Fruit fly (Drosophila melanogaster) whole organism, prepupa: ENCODE measurements around the gene CG33096.

Experiments used
- CG10631 ChIP-seq: fragments of 200-800 bp; sonication (Bioruptor generic); optimal IDR thresholded peaks from 2 replicates; lab custom pipeline; 2016; ENCODE audit warnings: missing biosample characterization, missing genetic modification characterization
- CG1621 ChIP-seq: fragments of 200-800 bp; sonication (Bioruptor generic); optimal IDR thresholded peaks from 3 replicates; lab custom pipeline; 2018; ENCODE audit warnings: missing biosample characterization, mild to moderate bottlenecking, missing genetic modification characterization
- CG16779 ChIP-seq: fragments of 200-800 bp; sonication (Bioruptor generic); optimal IDR thresholded peaks from 3 replicates; lab custom pipeline; 2017; ENCODE audit warnings: missing biosample characterization, mild to moderate bottlenecking, missing genetic modification characterization
- CG4318 ChIP-seq: fragments of 200-800 bp; sonication (Bioruptor generic); optimal IDR thresholded peaks from 3 replicates; lab custom pipeline; 2017; ENCODE audit warnings: missing biosample characterization, mild to moderate bottlenecking, missing genetic modification characterization
- Sox14 ChIP-seq: fragments of 200-800 bp; sonication (Bioruptor generic); optimal IDR thresholded peaks from 3 replicates; lab custom pipeline; 2016; ENCODE audit warnings: missing biosample characterization, missing genetic modification characterization
- achi ChIP-seq: fragments of 200-800 bp; sonication (Bioruptor generic); optimal IDR thresholded peaks from 3 replicates; lab custom pipeline; 2016; ENCODE audit warnings: missing biosample characterization, missing genetic modification characterization
- fd85E ChIP-seq: fragments of 200-800 bp; sonication (Bioruptor generic); optimal IDR thresholded peaks from 3 replicates; lab custom pipeline; 2016; ENCODE audit warnings: missing biosample characterization, missing genetic modification characterization
- lz ChIP-seq: fragments of 200-800 bp; sonication (Bioruptor generic); optimal IDR thresholded peaks from 3 replicates; lab custom pipeline; 2016; ENCODE audit warnings: missing biosample characterization, missing genetic modification characterization

- TF ChIP-seq achi = peak; percentile 1
- TF ChIP-seq CG16779 (tag; lab: Kevin White, UChicago) = no peak
- peak; percentile 27 for TF ChIP-seq Sox14 (GFP tag; lab: Kevin White, UChicago)
- TF ChIP-seq CG10631 (GFP tag; lab: Kevin White, UChicago) = no peak
- TF ChIP-seq lz (GFP tag; lab: Kevin White, UChicago) = no peak
- TF ChIP-seq CG1621 (tag; lab: Kevin White, UChicago) = no peak
- no peak for TF ChIP-seq fd85E (GFP tag; lab: Kevin White, UChicago)
- no peak for TF ChIP-seq CG4318 (GFP tag; lab: Kevin White, UChicago)
These were observed 22.9 kb upstream of the CG33096 start, which contains the start of the genes shams and CG11920 for dm6 chr3R:25074558-25074964.
